Worm (Caenorhabditis elegans): ENCODE data around the gene toca-1.

DNA sequence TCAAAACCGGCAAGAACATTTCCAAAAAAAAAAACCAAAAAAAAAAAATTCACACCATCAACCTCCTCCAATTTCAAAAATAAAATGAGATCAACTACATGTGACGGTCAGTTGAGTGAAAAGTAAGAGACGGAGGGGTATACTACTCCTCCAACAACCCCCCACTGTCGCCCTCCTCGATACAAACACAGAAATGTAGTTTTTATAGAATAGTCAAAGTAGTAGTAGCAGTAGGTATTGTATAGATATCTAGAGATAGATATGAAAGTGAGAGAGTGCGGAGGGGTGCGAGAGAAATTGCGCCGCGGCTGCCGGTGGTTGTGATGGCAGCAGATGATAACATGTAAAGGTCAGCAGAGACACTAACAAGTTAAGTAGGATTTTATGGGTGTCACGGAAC lies 6.1 kb upstream of the toca-1 start:
- TF ChIP-seq nhr-77 (tag; optimal IDR thresholded peaks at IDR 0.05) (no peak), lsy-12 (tag; optimal IDR thresholded peaks at IDR 0.05) (no peak), nhr-28 (tag; optimal IDR thresholded peaks at IDR 0.05) (no peak), jun-1 (tag; optimal IDR thresholded peaks at IDR 0.05) (no peak), fkh-10 (GFP tag; optimal IDR thresholded peaks at IDR 0.05) (no peak), sea-2 (GFP tag; optimal IDR thresholded peaks at IDR 0.05) (no peak), nhr-43 (tag; optimal IDR thresholded peaks at IDR 0.05; ENCODE audit: poor library complexity, severe bottlenecking) (no peak), unc-39 (tag; optimal IDR thresholded peaks at IDR 0.05) (no peak), pha-4 (tag; optimal IDR thresholded peaks at IDR 0.05) (no peak), aly-2 (tag; optimal IDR thresholded peaks at IDR 0.05) (no peak)

Data from whole organism, L3 larva.